Fruit fly (Drosophila melanogaster): Measurements from ENCODE around the gene CG16986.

Gene CG16986

DNA sequence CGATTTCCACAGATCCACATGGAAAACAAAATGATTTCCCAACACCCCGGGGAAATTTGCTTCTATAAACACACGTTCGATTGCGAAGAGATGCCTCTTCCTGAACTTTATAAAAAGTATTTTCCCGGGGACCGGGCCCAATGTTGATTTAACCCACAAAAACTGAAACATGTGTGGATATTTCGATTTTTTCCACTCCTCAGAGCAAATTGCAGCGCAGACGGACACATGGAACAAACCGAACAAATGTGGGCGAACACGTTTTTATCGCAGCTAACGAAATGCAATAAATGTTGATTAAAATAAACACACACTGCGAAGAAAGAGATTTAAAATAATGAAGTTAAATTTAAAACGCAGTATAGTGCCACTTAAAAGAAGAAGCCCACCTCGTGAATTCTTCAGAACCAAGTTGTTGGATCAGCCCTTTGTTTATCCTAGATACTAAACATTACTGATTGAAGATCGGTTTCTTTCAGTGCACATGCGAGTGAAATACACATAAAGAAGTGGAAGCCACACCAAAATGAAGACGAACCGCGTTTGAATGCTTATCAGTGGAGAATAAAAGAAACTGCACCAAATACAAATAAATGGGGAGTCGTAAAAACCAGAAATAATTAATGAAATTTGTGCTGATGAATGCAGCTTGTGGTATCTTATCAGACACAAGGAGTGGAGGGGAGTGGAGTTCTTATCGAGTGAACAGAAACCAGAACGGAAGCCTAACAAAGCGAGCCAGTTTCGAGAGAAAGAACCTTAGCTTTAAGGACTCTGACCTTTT lies 17.2 kb upstream of the CG16986 start (continued):
- TF ChIP-seq CG7357 (GFP tag; IDR thresholded peaks at IDR 0.05): peak; percentile 71
- peak; percentile 85 for TF ChIP-seq CG12391 (tag; optimal IDR thresholded peaks at IDR 0.05)
- TF ChIP-seq CG2889 (GFP tag; IDR thresholded peaks at IDR 0.05): peak; percentile 40; the same call in 1 of the 3 replicates
- peak; percentile 93 for TF ChIP-seq ara (GFP tag; IDR thresholded peaks at IDR 0.05)
- TF ChIP-seq bab2 (GFP tag; optimal IDR thresholded peaks at IDR 0.05): peak; percentile 87
- TF ChIP-seq CG11695 (GFP tag; IDR thresholded peaks at IDR 0.05): peak; percentile 69
- peak; percentile 37 for TF ChIP-seq Nf-YB (GFP tag; optimal IDR thresholded peaks at IDR 0.05)
- peak; percentile 53; the same call in 1 of the 2 replicates for TF ChIP-seq Gsc (GFP tag; IDR thresholded peaks at IDR 0.05)
- TF ChIP-seq Ravus (GFP tag; IDR thresholded peaks at IDR 0.05): no peak; the same call in none of the 2 replicates
- TF ChIP-seq hth (optimal IDR thresholded peaks at IDR 0.05): no peak
- TF ChIP-seq sens-2 (GFP tag; IDR thresholded peaks at IDR 0.05): peak; percentile 88
- peak; percentile 62 for TF ChIP-seq CG12744 (GFP tag; optimal IDR thresholded peaks at IDR 0.05)
- no peak for TF ChIP-seq Bgb (GFP tag; IDR thresholded peaks at IDR 0.05; ENCODE audit: partially characterized antibody)
- TF ChIP-seq Drgx (GFP tag; IDR thresholded peaks at IDR 0.05): peak; percentile 88
- TF ChIP-seq Sry-δ (GFP tag; optimal IDR thresholded peaks at IDR 0.05): peak; percentile 49
- TF ChIP-seq toy (GFP tag; IDR thresholded peaks at IDR 0.05): peak; percentile 28; the same call in 1 of the 2 replicates
- TF ChIP-seq chinmo (GFP tag; IDR thresholded peaks at IDR 0.05; ENCODE audit: partially characterized antibody): no peak
- TF ChIP-seq CG2678 (tag; optimal IDR thresholded peaks at IDR 0.05): peak; percentile 86
- peak; percentile 86 for TF ChIP-seq CG7839 (tag; optimal IDR thresholded peaks at IDR 0.05)
- peak; percentile 96 for TF ChIP-seq vvl (GFP tag; IDR thresholded peaks at IDR 0.05)
- TF ChIP-seq Vsx1 (GFP tag; optimal IDR thresholded peaks at IDR 0.05): peak; percentile 28
- no peak for TF ChIP-seq hbn (GFP tag; IDR thresholded peaks at IDR 0.05; ENCODE audit: partially characterized antibody)
- peak; percentile 90 for TF ChIP-seq CG11504 (tag; optimal IDR thresholded peaks at IDR 0.05)
- no peak for TF ChIP-seq wdn (GFP tag; IDR thresholded peaks at IDR 0.05)
- peak; percentile 31; the same call in 1 of the 2 replicates for TF ChIP-seq CG32532 (GFP tag; IDR thresholded peaks at IDR 0.05)
- TF ChIP-seq lola (GFP tag; optimal IDR thresholded peaks at IDR 0.05): peak in 1 of 3 experiments; percentile 73
- peak; percentile 42 for TF ChIP-seq NK7.1 (GFP tag; optimal IDR thresholded peaks at IDR 0.05)
- TF ChIP-seq inv (GFP tag; IDR thresholded peaks at IDR 0.05; ENCODE audit: partially characterized antibody): no peak
- peak; percentile 17 for TF ChIP-seq Bdp1 (GFP tag; optimal IDR thresholded peaks at IDR 0.05)
- TF ChIP-seq lmd (GFP tag; IDR thresholded peaks at IDR 0.05): peak; percentile 86
- TF ChIP-seq CrebB (tag; optimal IDR thresholded peaks at IDR 0.05): peak; percentile 50
- TF ChIP-seq CG17361 (GFP tag; IDR thresholded peaks at IDR 0.05): peak; percentile 80
- TF ChIP-seq kni (GFP tag; optimal IDR thresholded peaks at IDR 0.05): peak; percentile 38
- TF ChIP-seq CG14965 (GFP tag; optimal IDR thresholded peaks at IDR 0.05; ENCODE audit: borderline replicate concordance): no peak
- TF ChIP-seq exex (tag; optimal IDR thresholded peaks at IDR 0.05): peak; percentile 3
- TF ChIP-seq Asciz (GFP tag; optimal IDR thresholded peaks at IDR 0.05): peak; percentile 91
- TF ChIP-seq H15 (GFP tag; IDR thresholded peaks at IDR 0.05): peak; percentile 79; the same call in 2 of the 3 replicates
- peak; percentile 91 for TF ChIP-seq CG2712 (tag; optimal IDR thresholded peaks at IDR 0.05)
- TF ChIP-seq sr (GFP tag; IDR thresholded peaks at IDR 0.05): peak; percentile 75
- no peak for TF ChIP-seq B-H2 (GFP tag; optimal IDR thresholded peaks at IDR 0.05)
- peak; percentile 62; the same call in 1 of the 2 replicates for TF ChIP-seq Lim3 (GFP tag; IDR thresholded peaks at IDR 0.05)
- TF ChIP-seq CG32767 (GFP tag; IDR thresholded peaks at IDR 0.05): peak; percentile 74
- peak; percentile 17 for TF ChIP-seq YL-1 (GFP tag; optimal IDR thresholded peaks at IDR 0.05)
- peak; percentile 52 for TF ChIP-seq caup (GFP tag; optimal IDR thresholded peaks at IDR 0.05; ENCODE audit: severe bottlenecking)

Measured in whole organism, embryonic.